Worm (Caenorhabditis elegans): Measurements from ENCODE around the gene fig-1.
A peak's percentile ranks its signal among the peaks of the same experiment; 100 is the strongest.

fig-1 gene

DNA sequence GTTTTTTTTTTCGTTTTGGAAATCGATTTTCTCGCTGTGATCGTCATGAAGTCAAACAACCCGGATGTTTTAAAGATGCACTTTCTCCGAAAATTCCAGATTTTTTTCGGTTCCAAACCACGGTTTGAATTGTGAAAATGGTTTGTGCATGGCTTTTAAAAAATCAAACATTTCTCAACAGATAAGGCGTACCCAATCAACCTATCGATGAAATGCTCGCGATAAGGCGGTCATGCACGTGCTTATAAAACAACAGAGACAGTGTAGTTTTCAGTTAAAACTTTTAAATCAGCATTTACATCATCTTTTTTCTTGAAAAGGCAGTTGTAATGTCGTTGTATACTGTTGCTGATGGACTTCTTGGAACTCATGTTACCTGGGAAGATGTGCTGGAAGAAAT, 48.6 kb downstream of the fig-1 start, which contains the start of gene F58B4.5:
Gene F58B4.5, plus strand, starts transcription at position 283 of the 400 bp plus-strand sequence.
- no peak for TF ChIP-seq unc-39 (tag; optimal IDR thresholded peaks at IDR 0.05)
- TF ChIP-seq snpc-4 (tag; optimal IDR thresholded peaks at IDR 0.05) = no peak
- no peak for TF ChIP-seq arid-1 (GFP tag; conservative IDR thresholded peaks at IDR 0.05)
- TF ChIP-seq nhr-48 (tag; optimal IDR thresholded peaks at IDR 0.05) = peak; percentile 7
- no peak for TF ChIP-seq jun-1 (tag; optimal IDR thresholded peaks at IDR 0.05)
- no peak for TF ChIP-seq egl-43 (GFP tag; IDR thresholded peaks at IDR 0.05)
- no peak for TF ChIP-seq spr-1 (tag; optimal IDR thresholded peaks at IDR 0.05)
- TF ChIP-seq hlh-30 (tag; optimal IDR thresholded peaks at IDR 0.05; ENCODE audit: insufficient read depth) = peak; percentile 17
- no peak for TF ChIP-seq dmd-9 (GFP tag; IDR thresholded peaks at IDR 0.05)
- no peak for TF ChIP-seq lsy-2 (tag; optimal IDR thresholded peaks at IDR 0.05)
- no peak for TF ChIP-seq ceh-62 (tag; optimal IDR thresholded peaks at IDR 0.05)
- TF ChIP-seq cey-2 (tag; optimal IDR thresholded peaks at IDR 0.05; ENCODE audit: borderline replicate concordance, insufficient read depth) = no peak
- TF ChIP-seq rbr-2 (tag; optimal IDR thresholded peaks at IDR 0.05) = no peak
- peak; percentile 89 for TF ChIP-seq dmd-6 (GFP tag; IDR thresholded peaks at IDR 0.05)
- TF ChIP-seq F44E2.7 (GFP tag; IDR thresholded peaks at IDR 0.05) = no peak
- peak; percentile 32 for TF ChIP-seq mxl-3 (GFP tag; optimal IDR thresholded peaks at IDR 0.05)
- TF ChIP-seq T20F7.1 (GFP tag; optimal IDR thresholded peaks at IDR 0.05) = peak; percentile 14
- no peak for TF ChIP-seq daf-16 (GFP tag; optimal IDR thresholded peaks at IDR 0.05)
- peak; percentile 49 for TF ChIP-seq daf-16 (tag; optimal IDR thresholded peaks at IDR 0.05)
- no peak for TF ChIP-seq spr-3 (GFP tag; optimal IDR thresholded peaks at IDR 0.05)
- no peak for TF ChIP-seq nhr-6 (tag; optimal IDR thresholded peaks at IDR 0.05)
- TF ChIP-seq mdt-29 (GFP tag; IDR thresholded peaks at IDR 0.05) = no peak
- TF ChIP-seq mdl-1 (tag; optimal IDR thresholded peaks at IDR 0.05) = peak in 1 of 2 experiments; percentile 57
- TF ChIP-seq lin-15B (tag; optimal IDR thresholded peaks at IDR 0.05) = no peak
- TF ChIP-seq lin-13 (GFP tag; optimal IDR thresholded peaks at IDR 0.05) = no peak
- TF ChIP-seq nhr-28 (tag; optimal IDR thresholded peaks at IDR 0.05) = peak; percentile 34
- no peak for TF ChIP-seq pha-4 (GFP tag; IDR thresholded peaks at IDR 0.05)
- no peak for TF ChIP-seq pha-4 (tag; optimal IDR thresholded peaks at IDR 0.05)
- TF ChIP-seq hmg-1.1 (GFP tag; IDR thresholded peaks at IDR 0.05) = no peak
- TF ChIP-seq nhr-10 (tag; optimal IDR thresholded peaks at IDR 0.05) = no peak
- no peak for TF ChIP-seq dve-1 (tag; optimal IDR thresholded peaks at IDR 0.05; ENCODE audit: insufficient read depth)
- no peak for TF ChIP-seq php-3 (GFP tag; IDR thresholded peaks at IDR 0.05)
- TF ChIP-seq R02D3.7 (tag; optimal IDR thresholded peaks at IDR 0.05) = no peak
- TF ChIP-seq ceh-44 (GFP tag; IDR thresholded peaks at IDR 0.05) = no peak
- TF ChIP-seq T26A8.4 (GFP tag; IDR thresholded peaks at IDR 0.05) = no peak
- no peak for TF ChIP-seq ceh-82 (tag; optimal IDR thresholded peaks at IDR 0.05)
- peak; percentile 73 for TF ChIP-seq hlh-11 (tag; optimal IDR thresholded peaks at IDR 0.05)
- no peak for TF ChIP-seq mxl-2 (GFP tag; conservative IDR thresholded peaks at IDR 0.05)
- peak; percentile 3 for TF ChIP-seq nhr-102 (tag; optimal IDR thresholded peaks at IDR 0.05)
- no peak for TF ChIP-seq dpl-1 (GFP tag; optimal IDR thresholded peaks at IDR 0.05)
- TF ChIP-seq ZK337.2 (GFP tag; IDR thresholded peaks at IDR 0.05) = no peak
- TF ChIP-seq F49E8.2 (tag; optimal IDR thresholded peaks at IDR 0.05; ENCODE audit: borderline replicate concordance) = no peak
- TF ChIP-seq attf-4 (tag; optimal IDR thresholded peaks at IDR 0.05) = no peak
- no peak for TF ChIP-seq lin-29 (GFP tag; IDR thresholded peaks at IDR 0.05)
- TF ChIP-seq Y75B8A.6 (GFP tag; IDR thresholded peaks at IDR 0.05) = no peak
- TF ChIP-seq ztf-7 (tag; optimal IDR thresholded peaks at IDR 0.05) = no peak
- no peak for TF ChIP-seq zip-2 (tag; optimal IDR thresholded peaks at IDR 0.05)
- TF ChIP-seq dmd-8 (GFP tag; IDR thresholded peaks at IDR 0.05) = no peak
- no peak for TF ChIP-seq sdz-12 (GFP tag; optimal IDR thresholded peaks at IDR 0.05)
- peak; percentile 61 for TF ChIP-seq aha-1 (tag)
- TF ChIP-seq hif-1 (tag; optimal IDR thresholded peaks at IDR 0.05) = no peak
- peak; percentile 89 for TF ChIP-seq pqm-1 (tag; optimal IDR thresholded peaks at IDR 0.05)
- TF ChIP-seq aly-2 (tag; optimal IDR thresholded peaks at IDR 0.05) = no peak

Data from whole organism, L4 larva.